Fruit fly (Drosophila melanogaster) whole organism, embryonic: ENCODE data around the gene CG3690.

Source experiments
- Adf1 ChIP-seq: fragments of 200-800 bp; sonication (Bioruptor generic); IDR thresholded peaks from 2 replicates; pipeline ENCODE4 v1.3.6; 2022; ENCODE audit warnings: missing biosample characterization, missing genetic modification characterization
- Aef1 ChIP-seq: fragments of 200-800 bp; sonication (Bioruptor generic); IDR thresholded peaks from 3 replicates; pipeline ENCODE4 v1.3.6; 2022; ENCODE audit warnings: missing biosample characterization, missing genetic modification characterization
- Antp ChIP-seq: fragments of 200-800 bp; sonication (Bioruptor generic); optimal IDR thresholded peaks from 3 replicates; lab custom pipeline; 2016; ENCODE audit warnings: missing biosample characterization, missing genetic modification characterization
- CG10979 ChIP-seq: fragments of 200-800 bp; sonication (Bioruptor generic); optimal IDR thresholded peaks from 2 replicates; lab custom pipeline; 2018; ENCODE audit warnings: missing biosample characterization, mild to moderate bottlenecking, missing genetic modification characterization, moderate library complexity
- CG12391 ChIP-seq: fragments of 200-800 bp; sonication (Bioruptor generic); optimal IDR thresholded peaks from 3 replicates; lab custom pipeline; 2018; ENCODE audit warnings: missing biosample characterization, mild to moderate bottlenecking, missing genetic modification characterization, moderate library complexity
- CG12744 ChIP-seq: fragments of 200-800 bp; sonication (Bioruptor generic); optimal IDR thresholded peaks from 2 replicates; lab custom pipeline; 2016; ENCODE audit warnings: missing biosample characterization, missing genetic modification characterization
- CG15696 ChIP-seq: fragments of 200-800 bp; sonication (Bioruptor generic); optimal IDR thresholded peaks from 2 replicates; lab custom pipeline; 2019; ENCODE audit warnings: missing biosample characterization, mild to moderate bottlenecking, missing genetic modification characterization, moderate library complexity
- CG1602 ChIP-seq: fragments of 200-800 bp; sonication (Bioruptor generic); optimal IDR thresholded peaks from 3 replicates; lab custom pipeline; 2016; ENCODE audit warnings: missing biosample characterization, missing genetic modification characterization
- CG1832 ChIP-seq: fragments of 200-800 bp; sonication (Bioruptor generic); optimal IDR thresholded peaks from 2 replicates; lab custom pipeline; 2017; ENCODE audit warnings: missing biosample characterization, mild to moderate bottlenecking, missing genetic modification characterization, inconsistent platforms
- CG2120 ChIP-seq: fragments of 200-800 bp; sonication (Bioruptor generic); optimal IDR thresholded peaks from 3 replicates; lab custom pipeline; 2016; ENCODE audit warnings: missing biosample characterization, missing genetic modification characterization
- CG2875 ChIP-seq: fragments of 200-800 bp; sonication (Bioruptor generic); optimal IDR thresholded peaks from 2 replicates; lab custom pipeline; 2017; ENCODE audit warnings: missing biosample characterization, mild to moderate bottlenecking, missing genetic modification characterization, missing genetic modification reagents
- CG3163 ChIP-seq: fragments of 200-800 bp; sonication (Bioruptor generic); optimal IDR thresholded peaks from 3 replicates; lab custom pipeline; 2016; ENCODE audit warnings: missing biosample characterization, missing genetic modification characterization
- CG32767 ChIP-seq: fragments of 200-800 bp; sonication (Bioruptor generic); IDR thresholded peaks from 2 replicates; pipeline ENCODE4 v1.3.6; 2022; ENCODE audit warnings: missing biosample characterization, missing genetic modification characterization
- CG4707 ChIP-seq: fragments of 200-800 bp; sonication (Bioruptor generic); optimal IDR thresholded peaks from 2 replicates; lab custom pipeline; 2018; ENCODE audit warnings: missing biosample characterization, mild to moderate bottlenecking, missing genetic modification characterization, moderate library complexity
- CG6175 ChIP-seq: fragments of 200-800 bp; sonication (Bioruptor generic); IDR thresholded peaks from 3 replicates; pipeline ENCODE4 v1.3.6; 2022; ENCODE audit warnings: missing biosample characterization, missing genetic modification characterization
- CG6765 ChIP-seq: fragments of 200-800 bp; sonication (Bioruptor generic); optimal IDR thresholded peaks from 3 replicates; lab custom pipeline; 2017; ENCODE audit warnings: missing biosample characterization, mild to moderate bottlenecking, missing genetic modification characterization
- CG6813 ChIP-seq: fragments of 200-800 bp; sonication (Bioruptor generic); optimal IDR thresholded peaks from 2 replicates; lab custom pipeline; 2017; ENCODE audit warnings: missing biosample characterization, missing genetic modification characterization, mild to moderate bottlenecking, moderate library complexity, missing genetic modification reagents
- CG8281 ChIP-seq: fragments of 200-800 bp; sonication (Bioruptor generic); optimal IDR thresholded peaks from 2 replicates; lab custom pipeline; 2018; ENCODE audit warnings: missing biosample characterization, mild to moderate bottlenecking, missing genetic modification characterization, moderate library complexity
- CG9215 ChIP-seq: fragments of 200-800 bp; sonication (Bioruptor generic); IDR thresholded peaks from 2 replicates; pipeline ENCODE4 v1.3.6; 2022; ENCODE audit warnings: missing biosample characterization, missing genetic modification characterization
- CG9817 ChIP-seq: fragments of 200-800 bp; sonication (Bioruptor generic); optimal IDR thresholded peaks from 2 replicates; lab custom pipeline; 2018; ENCODE audit warnings: missing biosample characterization, mild to moderate bottlenecking, missing genetic modification characterization, moderate library complexity
- CG9876 ChIP-seq: fragments of 200-800 bp; sonication (Bioruptor generic); optimal IDR thresholded peaks from 2 replicates; lab custom pipeline; 2016; ENCODE audit warnings: missing biosample characterization, missing genetic modification characterization
- CG9932 ChIP-seq: fragments of 200-800 bp; sonication (Bioruptor generic); IDR thresholded peaks from 2 replicates; pipeline ENCODE4 v1.3.6; 2022; ENCODE audit warnings: missing biosample characterization, missing genetic modification characterization
- CoRest ChIP-seq: fragments of 200-800 bp; sonication (Bioruptor generic); optimal IDR thresholded peaks from 3 replicates; lab custom pipeline; 2018; ENCODE audit warnings: missing biosample characterization, mild to moderate bottlenecking, missing genetic modification characterization, moderate library complexity
- D19B ChIP-seq: fragments of 200-800 bp; sonication (Bioruptor generic); optimal IDR thresholded peaks from 2 replicates; lab custom pipeline; 2017; ENCODE audit warnings: missing biosample characterization, mild to moderate bottlenecking, missing genetic modification characterization
- Dbx ChIP-seq: fragments of 200-800 bp; sonication (Bioruptor generic); IDR thresholded peaks from 3 replicates; pipeline ENCODE4 v1.3.6; 2022; ENCODE audit warnings: missing biosample characterization, missing genetic modification characterization
- Ets65A ChIP-seq: fragments of 200-800 bp; sonication (Bioruptor generic); peaks from one replicate; lab custom pipeline; 2016; ENCODE audit warnings: missing biosample characterization, missing genetic modification characterization
- Fer3 ChIP-seq: fragments of 200-800 bp; sonication (Bioruptor generic); optimal IDR thresholded peaks from 2 replicates; lab custom pipeline; 2018; ENCODE audit warnings: missing biosample characterization, mild to moderate bottlenecking, missing genetic modification characterization, moderate library complexity
- Gsc ChIP-seq: fragments of 200-800 bp; sonication (Bioruptor generic); IDR thresholded peaks from 2 replicates; pipeline ENCODE4 v1.3.6; 2022; ENCODE audit warnings: missing biosample characterization, missing genetic modification characterization
- H15 ChIP-seq: fragments of 200-800 bp; sonication (Bioruptor generic); IDR thresholded peaks from 3 replicates; pipeline ENCODE4 v1.3.6; 2022; ENCODE audit warnings: missing biosample characterization, missing genetic modification characterization
- H2.0 ChIP-seq: fragments of 200-800 bp; sonication (Bioruptor generic); IDR thresholded peaks from 2 replicates; pipeline ENCODE4 v1.3.6; 2022; ENCODE audit warnings: missing biosample characterization, missing genetic modification characterization
- Hr51 ChIP-seq, 2 experiments: fragments of 200-800 bp; sonication (Bioruptor generic); optimal IDR thresholded peaks; 2 replicates in 1 of 2; 3 replicates in 1 of 2; lab custom pipeline; 2016 to 2018; ENCODE audit warnings: missing biosample characterization in 2 of 2, missing genetic modification characterization in 2 of 2, mild to moderate bottlenecking in 1 of 2, moderate library complexity in 1 of 2
- Lim3 ChIP-seq: fragments of 200-800 bp; sonication (Bioruptor generic); IDR thresholded peaks from 2 replicates; pipeline ENCODE4 v1.3.6; 2022; ENCODE audit warnings: missing biosample characterization, missing genetic modification characterization
- Med ChIP-seq: fragments of 200-800 bp; sonication (Bioruptor generic); peaks from one replicate; lab custom pipeline; 2016; ENCODE audit warnings: missing biosample characterization, missing genetic modification characterization, mild to moderate bottlenecking, inconsistent platforms, moderate library complexity
- Nf-YA ChIP-seq: fragments of 200-800 bp; sonication (Bioruptor generic); IDR thresholded peaks from 2 replicates; pipeline ENCODE4 v1.3.6; 2022; ENCODE audit warnings: missing biosample characterization, missing genetic modification characterization
- Pdp1 ChIP-seq, 2 experiments: fragments of 200-800 bp; sonication (Bioruptor generic); optimal IDR thresholded peaks; 3 replicates each; lab custom pipeline; 2016; ENCODE audit warnings: missing biosample characterization in 2 of 2, missing genetic modification characterization in 2 of 2, mild to moderate bottlenecking in 1 of 2, moderate library complexity in 1 of 2
- al ChIP-seq: fragments of 200-800 bp; sonication (Bioruptor generic); IDR thresholded peaks from 2 replicates; pipeline ENCODE4 v1.3.6; 2022; ENCODE audit warnings: missing biosample characterization, missing genetic modification characterization
- aop ChIP-seq: fragments of 200-800 bp; sonication (Bioruptor generic); IDR thresholded peaks from 2 replicates; pipeline ENCODE4 v1.3.6; 2022; ENCODE audit warnings: missing biosample characterization, missing genetic modification characterization
- bcd ChIP-seq: fragments of 200-800 bp; sonication (Bioruptor generic); optimal IDR thresholded peaks from 2 replicates; lab custom pipeline; 2017; ENCODE audit warnings: missing biosample characterization, mild to moderate bottlenecking, missing genetic modification characterization
- dan ChIP-seq: fragments of 200-800 bp; sonication (Bioruptor generic); IDR thresholded peaks from 2 replicates; pipeline ENCODE4 v1.3.6; 2022; ENCODE audit warnings: missing biosample characterization, missing genetic modification characterization
- dpn ChIP-seq, 2 experiments: fragments of 200-800 bp; sonication (Bioruptor generic); optimal IDR thresholded peaks; 3 replicates each; lab custom pipeline; 2016; ENCODE audit warnings: missing biosample characterization in 2 of 2, missing genetic modification characterization in 2 of 2
- fd102C ChIP-seq: fragments of 200-800 bp; sonication (Bioruptor generic); optimal IDR thresholded peaks from 2 replicates; lab custom pipeline; 2018; ENCODE audit warnings: missing biosample characterization, mild to moderate bottlenecking, missing genetic modification characterization, moderate library complexity
- ham ChIP-seq: fragments of 200-800 bp; sonication (Bioruptor generic); IDR thresholded peaks from 2 replicates; pipeline ENCODE4 v1.3.6; 2022; ENCODE audit warnings: missing biosample characterization, missing genetic modification characterization
- hth ChIP-seq: fragments of >200 bp; optimal IDR thresholded peaks from 2 replicates; lab custom pipeline; 2017; ENCODE audit warnings: inconsistent platforms
- jumu ChIP-seq: fragments of 200-800 bp; sonication (Bioruptor generic); optimal IDR thresholded peaks from 3 replicates; lab custom pipeline; 2016; ENCODE audit warnings: missing biosample characterization, missing genetic modification characterization
- knrl ChIP-seq: fragments of 200-800 bp; sonication (Bioruptor generic); IDR thresholded peaks from 3 replicates; pipeline ENCODE4 v1.3.6; 2022; ENCODE audit warnings: missing biosample characterization, missing genetic modification characterization; ENCODE audit not compliant: partially characterized antibody
- sens ChIP-seq: fragments of 200-800 bp; sonication (Bioruptor generic); peaks from one replicate; lab custom pipeline; 2016; ENCODE audit warnings: missing biosample characterization, missing genetic modification characterization
- sqz ChIP-seq: fragments of 200-800 bp; sonication (Bioruptor generic); optimal IDR thresholded peaks from 3 replicates; lab custom pipeline; 2018; ENCODE audit warnings: missing biosample characterization, mild to moderate bottlenecking, missing genetic modification characterization
- tin ChIP-seq: fragments of 200-800 bp; sonication (Bioruptor generic); optimal IDR thresholded peaks from 3 replicates; lab custom pipeline; 2016; ENCODE audit warnings: missing biosample characterization, missing genetic modification characterization
- unpg ChIP-seq: fragments of 200-800 bp; sonication (Bioruptor generic); optimal IDR thresholded peaks from 3 replicates; lab custom pipeline; 2018; ENCODE audit warnings: missing biosample characterization, mild to moderate bottlenecking, missing genetic modification characterization, moderate library complexity
- zfh2 ChIP-seq: fragments of 200-800 bp; sonication (Bioruptor generic); optimal IDR thresholded peaks from 2 replicates; lab custom pipeline; 2016; ENCODE audit warnings: missing biosample characterization, missing genetic modification characterization

The CG3690 gene

DNA sequence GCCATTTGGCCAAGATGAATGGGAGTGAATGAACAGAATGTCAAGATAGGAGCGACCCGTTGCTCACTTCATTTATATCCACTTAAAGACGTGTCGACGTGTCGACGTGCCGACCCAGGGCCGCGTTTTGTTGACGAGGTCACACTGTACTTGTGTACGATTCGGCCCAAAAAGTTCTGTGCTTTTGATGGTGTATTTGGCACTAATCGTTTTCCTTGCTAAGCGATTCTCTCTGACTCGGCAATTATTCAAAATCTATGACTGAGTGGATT is 3.5 kb downstream of the CG3690 start (continued):
- TF ChIP-seq Gsc (GFP tag; lab: Robert Waterston, UW) (no peak), Lim3 (GFP tag; lab: Robert Waterston, UW) (no peak), CG8281 (tag; lab: Kevin White, UChicago) (no peak), CG6175 (no peak), Aef1 (peak; percentile 50; the same call in 1 of the 3 replicates), CG6813 (GFP tag; lab: Kevin White, UChicago) (no peak), sqz (GFP tag; lab: Kevin White, UChicago) (no peak), H2.0 (no peak), unpg (GFP tag; lab: Kevin White, UChicago) (peak; percentile 5), bcd (GFP tag; lab: Kevin White, UChicago) (no peak), CG2120 (peak; percentile 59), CG9817 (tag; lab: Kevin White, UChicago) (peak; percentile 18), Antp (GFP tag; lab: Kevin White, UChicago) (peak; percentile 45), CG9215 (GFP tag; lab: Robert Waterston, UW) (peak; percentile 38; the same call in 1 of the 2 replicates), aop (GFP tag; lab: Robert Waterston, UW) (no peak), al (GFP tag; lab: Robert Waterston, UW) (peak; percentile 53; the same call in 1 of the 2 replicates), H15 (GFP tag; lab: Robert Waterston, UW) (0 out of 3 replicates have a peak, but pooled peaks have one; percentile 15), zfh2 (GFP tag; lab: Kevin White, UChicago) (peak; percentile 45), CG32767 (GFP tag; lab: Robert Waterston, UW) (no peak), CG1832 (GFP tag; lab: Kevin White, UChicago) (no peak), CG2875 (GFP tag; lab: Kevin White, UChicago) (no peak), CG9932 (GFP tag; lab: Robert Waterston, UW) (peak; percentile 50), CG6765 (GFP tag; lab: Kevin White, UChicago) (no peak), CG15696 (no peak), Dbx (peak; percentile 55; the same call in 2 of the 3 replicates), Fer3 (tag; lab: Kevin White, UChicago) (peak; percentile 23), CG1602 (no peak), CG9876 (no peak), CG3163 (no peak), CG4707 (GFP tag; lab: Kevin White, UChicago) (no peak), jumu (GFP tag; lab: Kevin White, UChicago) (peak; percentile 6)

DNA sequence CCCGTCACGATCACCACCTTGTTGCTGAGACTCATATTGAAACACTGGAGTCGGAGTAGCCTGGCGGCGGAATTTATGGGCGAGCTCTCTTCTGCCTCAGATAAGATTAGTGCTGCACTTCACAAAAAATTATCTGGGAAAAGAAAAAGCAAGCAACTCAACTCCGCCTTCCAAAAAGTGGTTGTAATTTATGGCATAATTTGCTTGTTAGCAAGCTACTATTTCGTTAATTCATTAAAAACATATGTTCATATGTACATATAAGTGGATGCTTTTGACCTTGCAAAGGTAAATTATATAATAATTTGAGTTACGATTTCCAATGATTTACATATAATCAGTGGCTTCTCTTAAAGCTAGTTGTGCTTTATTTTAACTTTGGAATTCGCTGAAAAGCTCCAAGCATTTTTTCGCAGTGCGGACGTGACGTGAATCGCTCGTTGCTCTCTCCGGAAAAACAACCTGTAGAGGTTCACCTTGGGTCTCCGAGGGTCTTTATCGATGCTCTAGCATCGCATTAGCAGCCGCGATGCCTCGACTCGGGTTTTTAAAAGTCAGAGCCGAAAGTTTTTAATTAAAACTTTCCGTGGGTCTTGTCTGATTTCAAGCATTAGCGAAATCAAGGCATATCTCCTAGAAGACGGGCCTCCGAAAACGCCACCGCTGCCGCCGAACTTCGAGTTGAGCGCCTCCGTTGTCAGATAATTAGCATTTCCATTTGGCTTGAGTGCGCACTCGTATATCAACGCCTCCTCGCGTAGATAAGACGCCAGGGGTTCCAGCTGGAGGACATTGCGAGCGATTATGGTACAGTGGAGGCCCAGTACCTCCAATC is 4.0 kb downstream of the CG3690 start, which contains the start of gene CG3699:
Gene CG3699, minus strand, starts transcription at position 51 of the 835 bp plus-strand sequence.
- TF ChIP-seq Gsc (GFP tag; lab: Robert Waterston, UW) (no peak), dan (GFP tag; lab: Robert Waterston, UW) (no peak), CoRest (tag; lab: Kevin White, UChicago) (peak; percentile 69), Pdp1 (GFP tag; optimal IDR thresholded peaks at IDR 0.05; lab: Kevin White, UChicago) (peak; percentile 20 to 76), Hr51 (GFP tag; optimal IDR thresholded peaks at IDR 0.05; lab: Kevin White, UChicago) (peak in 1 of 2 experiments; percentile 57), CG12744 (GFP tag; lab: Kevin White, UChicago) (no peak), ham (GFP tag; lab: Robert Waterston, UW) (0 out of 2 replicates have a peak, but pooled peaks have one; percentile 31), Adf1 (GFP tag; lab: Robert Waterston, UW) (peak; percentile 9; the same call in 1 of the 2 replicates), fd102C (GFP tag; lab: Kevin White, UChicago) (no peak), Fer3 (tag; lab: Kevin White, UChicago) (peak; percentile 42), Ets65A (GFP tag; lab: Kevin White, UChicago) (peak; percentile 86), dpn (GFP tag; optimal IDR thresholded peaks at IDR 0.05; lab: Kevin White, UChicago) (peak; percentile 30 to 33), tin (GFP tag; lab: Kevin White, UChicago) (no peak), hth (lab: Kevin White, UChicago) (no peak), Lim3 (GFP tag; lab: Robert Waterston, UW) (no peak), CG10979 (tag; lab: Kevin White, UChicago) (peak; percentile 2), Nf-YA (no peak), knrl (no peak), CG8281 (tag; lab: Kevin White, UChicago) (no peak), sens (GFP tag; lab: Kevin White, UChicago) (peak; percentile 58), Med (peak; percentile 68), CG12391 (tag; lab: Kevin White, UChicago) (peak; percentile 27), D19B (GFP tag; lab: Kevin White, UChicago) (peak; percentile 12)
